Worm (Caenorhabditis elegans): ENCODE measurements around the gene F08H9.4.

Gene F08H9.4

DNA sequence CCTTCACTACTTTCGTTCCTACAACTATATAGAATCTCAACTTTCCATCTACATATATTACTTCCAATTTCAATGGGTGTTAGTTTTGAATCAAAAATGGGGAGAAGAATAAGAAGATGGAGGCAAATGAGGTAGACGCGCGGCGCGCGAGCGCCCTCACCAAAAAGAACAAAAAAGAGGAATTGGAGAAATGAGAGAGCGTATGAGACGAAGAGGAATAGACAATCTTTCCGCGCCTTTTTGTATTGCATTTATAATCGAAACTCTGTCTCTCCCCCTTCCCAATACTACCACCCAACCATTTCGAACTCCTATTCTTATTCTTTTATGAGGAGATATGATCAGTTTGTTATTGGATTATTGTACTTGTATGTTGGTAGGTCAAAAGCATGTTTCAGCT, 36.3 kb upstream of the F08H9.4 start:
- TF ChIP-seq madf-2 (tag; optimal IDR thresholded peaks at IDR 0.05) (no peak), ceh-31 (tag; optimal IDR thresholded peaks at IDR 0.05) (peak; percentile 15)

DNA sequence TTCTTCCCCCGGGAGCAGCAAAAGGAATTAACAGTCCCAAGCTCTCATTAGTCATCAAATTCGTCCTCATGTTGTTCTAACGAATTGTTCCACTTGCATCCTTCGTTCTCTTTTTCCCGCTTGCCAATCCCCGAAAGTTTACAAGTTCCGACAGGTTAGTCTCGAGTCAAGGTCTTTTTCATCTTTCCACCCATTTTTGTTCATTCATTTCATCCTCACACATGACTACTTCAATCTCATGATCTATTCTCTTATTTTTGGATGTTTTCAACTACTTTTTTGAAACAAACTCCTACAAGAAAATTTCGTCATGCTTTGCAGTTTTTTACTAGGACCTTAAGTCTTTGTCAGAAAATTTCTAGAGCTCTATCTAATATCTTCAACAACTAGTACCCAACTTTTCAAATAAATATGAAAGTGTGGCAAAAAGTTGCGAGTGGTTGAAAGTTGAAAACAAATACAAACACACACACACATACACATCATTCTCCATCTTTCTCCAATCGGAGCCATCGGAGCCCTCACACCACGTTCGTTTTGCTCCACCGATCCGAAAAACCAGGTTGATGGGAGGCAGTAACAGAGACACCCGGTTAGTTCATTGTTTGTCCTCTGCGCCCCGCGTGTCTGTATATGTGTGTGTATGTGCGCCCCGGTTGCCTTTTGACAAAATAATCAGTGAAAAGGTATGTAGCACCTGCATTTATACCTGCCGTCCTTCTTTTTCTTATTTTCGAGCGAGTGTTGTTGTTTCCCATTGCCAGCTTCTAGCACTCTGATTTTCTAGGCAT, 35.0 kb upstream of the F08H9.4 start:
- TF ChIP-seq elt-2 (tag; optimal IDR thresholded peaks at IDR 0.05) (no peak), ceh-31 (tag; optimal IDR thresholded peaks at IDR 0.05) (no peak), pros-1 (tag; optimal IDR thresholded peaks at IDR 0.05) (no peak), K02D7.2 (tag; optimal IDR thresholded peaks at IDR 0.05) (no peak)

DNA sequence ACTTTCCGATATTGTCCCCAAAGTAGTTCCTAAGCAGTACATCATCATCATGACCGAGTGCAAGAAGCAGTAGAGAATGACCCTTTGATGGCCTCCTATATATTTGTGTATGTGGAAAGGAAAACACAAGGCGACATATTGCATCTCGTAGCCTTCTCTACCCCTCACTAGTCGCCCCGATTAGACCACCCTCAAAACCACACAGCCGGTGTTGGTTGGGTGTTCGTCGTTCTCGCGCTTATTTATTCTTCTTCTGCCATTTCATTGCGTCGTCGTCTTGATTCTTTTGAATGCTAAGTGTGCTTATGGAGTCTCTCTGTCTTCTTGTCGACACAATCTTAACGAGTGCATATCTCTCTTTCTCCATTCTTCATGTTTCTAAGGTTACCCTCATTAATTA, 34.0 kb upstream of the F08H9.4 start:
- TF ChIP-seq F13H6.1 (tag; optimal IDR thresholded peaks at IDR 0.05) (no peak), unc-42 (tag; optimal IDR thresholded peaks at IDR 0.05) (no peak), npax-4 (tag; optimal IDR thresholded peaks at IDR 0.05) (no peak), zip-5 (tag; optimal IDR thresholded peaks at IDR 0.05) (no peak), unc-86 (tag; optimal IDR thresholded peaks at IDR 0.05) (no peak), unc-55 (GFP tag; optimal IDR thresholded peaks at IDR 0.05) (no peak), madf-2 (tag; optimal IDR thresholded peaks at IDR 0.05) (no peak), gmeb-2 (tag; optimal IDR thresholded peaks at IDR 0.05) (no peak), odd-2 (tag; optimal IDR thresholded peaks at IDR 0.05) (no peak), pat-9 (tag; optimal IDR thresholded peaks at IDR 0.05) (no peak), ceh-19 (GFP tag; optimal IDR thresholded peaks at IDR 0.05) (no peak), ahr-1 (tag; optimal IDR thresholded peaks at IDR 0.05) (no peak), syd-9 (tag; optimal IDR thresholded peaks at IDR 0.05) (no peak), sox-2 (GFP tag; IDR thresholded peaks at IDR 0.05) (no peak), fkh-10 (GFP tag; optimal IDR thresholded peaks at IDR 0.05) (no peak), pros-1 (tag; optimal IDR thresholded peaks at IDR 0.05) (no peak), ama-1 (optimal IDR thresholded peaks at IDR 0.05) (no peak), tbx-2 (tag; optimal IDR thresholded peaks at IDR 0.05) (peak; percentile 40), hlh-15 (tag; optimal IDR thresholded peaks at IDR 0.05) (no peak), ceh-9 (tag; optimal IDR thresholded peaks at IDR 0.05) (no peak), C08G9.2 (tag; optimal IDR thresholded peaks at IDR 0.05) (no peak), ceh-14 (tag; optimal IDR thresholded peaks at IDR 0.05) (no peak), lim-6 (tag; optimal IDR thresholded peaks at IDR 0.05) (no peak), K09A11.1 (tag; optimal IDR thresholded peaks at IDR 0.05; ENCODE audit: insufficient read depth) (no peak), dmd-4 (tag; optimal IDR thresholded peaks at IDR 0.05; ENCODE audit: borderline replicate concordance) (no peak), ceh-34 (tag; optimal IDR thresholded peaks at IDR 0.05) (peak; percentile 18), dve-1 (tag; optimal IDR thresholded peaks at IDR 0.05) (no peak), hlh-30 (tag; optimal IDR thresholded peaks at IDR 0.05; ENCODE audit: insufficient read depth) (no peak), nhr-11 (tag; optimal IDR thresholded peaks at IDR 0.05) (no peak), C38D4.7 (GFP tag; optimal IDR thresholded peaks at IDR 0.05) (no peak), ceh-2 (tag; optimal IDR thresholded peaks at IDR 0.05) (no peak), elt-2 (tag; optimal IDR thresholded peaks at IDR 0.05) (peak; percentile 29), nfya-1 (tag; optimal IDR thresholded peaks at IDR 0.05) (peak; percentile 32), mec-3 (tag; optimal IDR thresholded peaks at IDR 0.05; ENCODE audit: borderline replicate concordance) (no peak), nhr-232 (tag; optimal IDR thresholded peaks at IDR 0.05) (no peak), ceh-31 (tag; optimal IDR thresholded peaks at IDR 0.05) (peak; percentile 29), K02D7.2 (tag; optimal IDR thresholded peaks at IDR 0.05) (no peak), hlh-6 (tag; optimal IDR thresholded peaks at IDR 0.05) (no peak)

Measured in whole organism, late embryonic.